In genomic region chr3R:13012990-13013389, dm6 we compare ENCODE assay signal across 5 fruit fly cellular contexts.
TF ChIP-seq lines count a peak whose summit lies in the region.

No protein-coding gene starts in this region.

- TF ChIP-seq CTCF in whole organism, embryonic (GFP tag; optimal IDR thresholded peaks at IDR 0.05; lab: Kevin White, UChicago), result no peak

TF ChIP-seq in whole organism, adult, 20 proteins besides CTCF, POLR2A, EP300 and RAD21:
- TF ChIP-seq pad (GFP tag; optimal IDR thresholded peaks at IDR 0.05; lab: Kevin White, UChicago) (peak; percentile 43), Mnt (GFP tag; optimal IDR thresholded peaks at IDR 0.05; lab: Kevin White, UChicago) (no peak)

TF ChIP-seq in whole organism, embryonic, 481 proteins besides CTCF, POLR2A, EP300 and RAD21 (continues in another document):
- TF ChIP-seq fu2 (GFP tag; optimal IDR thresholded peaks at IDR 0.05; lab: Kevin White, UChicago) (no peak), Blimp-1 (GFP tag; optimal IDR thresholded peaks at IDR 0.05; lab: Kevin White, UChicago) (peak; percentile 48), Sry-δ (GFP tag; optimal IDR thresholded peaks at IDR 0.05; lab: Kevin White, UChicago) (no peak), CG14710 (tag; optimal IDR thresholded peaks at IDR 0.05; lab: Kevin White, UChicago) (no peak), Scr (GFP tag; IDR thresholded peaks at IDR 0.05; lab: Robert Waterston, UW; ENCODE audit: partially characterized antibody) (peak; percentile 22; the same call in 1 of the 2 replicates), chm (GFP tag; IDR thresholded peaks at IDR 0.05; lab: Robert Waterston, UW) (peak; percentile 67), caup (GFP tag; optimal IDR thresholded peaks at IDR 0.05; lab: Kevin White, UChicago; ENCODE audit: severe bottlenecking) (no peak), kni (GFP tag; optimal IDR thresholded peaks at IDR 0.05; lab: Kevin White, UChicago) (peak; percentile 24), D19B (GFP tag; optimal IDR thresholded peaks at IDR 0.05; lab: Kevin White, UChicago) (no peak), CG5180 (GFP tag; optimal IDR thresholded peaks at IDR 0.05; lab: Kevin White, UChicago) (peak; percentile 18), CG4328 (GFP tag; optimal IDR thresholded peaks at IDR 0.05; lab: Kevin White, UChicago) (no peak), tna (GFP tag; IDR thresholded peaks at IDR 0.05; lab: Robert Waterston, UW; ENCODE audit: partially characterized antibody) (peak; percentile 20; the same call in 1 of the 2 replicates), sens (GFP tag; lab: Kevin White, UChicago) (peak; percentile 46), CG32767 (GFP tag; IDR thresholded peaks at IDR 0.05; lab: Robert Waterston, UW) (peak; percentile 58; the same call in 1 of the 2 replicates), CG8290 (GFP tag; optimal IDR thresholded peaks at IDR 0.05; lab: Kevin White, UChicago) (no peak), CG8290 (tag; optimal IDR thresholded peaks at IDR 0.05; lab: Kevin White, UChicago) (peak in 1 of 2 experiments; percentile 3), grau (tag; optimal IDR thresholded peaks at IDR 0.05; lab: Kevin White, UChicago) (no peak), cg (GFP tag; optimal IDR thresholded peaks at IDR 0.05; lab: Kevin White, UChicago) (peak; percentile 90), lilli (GFP tag; optimal IDR thresholded peaks at IDR 0.05; lab: Kevin White, UChicago) (no peak), CG5953 (GFP tag; IDR thresholded peaks at IDR 0.05; lab: Robert Waterston, UW) (no peak), CG6854 (GFP tag; optimal IDR thresholded peaks at IDR 0.05; lab: Kevin White, UChicago) (no peak)

TF ChIP-seq in whole organism, prepupa, 60 proteins besides CTCF, POLR2A, EP300 and RAD21:
- peak; percentile 59 for TF ChIP-seq CG6163 (GFP tag; IDR thresholded peaks at IDR 0.05; lab: Robert Waterston, UW)
- no peak for TF ChIP-seq ss (GFP tag; optimal IDR thresholded peaks at IDR 0.05; lab: Kevin White, UChicago)

TF ChIP-seq in whole organism, pupa, 21 proteins besides CTCF, POLR2A, EP300 and RAD21:
- TF ChIP-seq D1 (tag; optimal IDR thresholded peaks at IDR 0.05; lab: Kevin White, UChicago) (no peak), Ets98B (GFP tag; IDR thresholded peaks at IDR 0.05; lab: Robert Waterston, UW) (no peak), CG8301 (tag; optimal IDR thresholded peaks at IDR 0.05; lab: Kevin White, UChicago) (no peak), rn (GFP tag; IDR thresholded peaks at IDR 0.05; lab: Robert Waterston, UW) (no peak), CG32121 (GFP tag; IDR thresholded peaks at IDR 0.05; lab: Robert Waterston, UW) (0 out of 2 replicates have a peak, but pooled peaks have one; percentile 14), CG17806 (tag; optimal IDR thresholded peaks at IDR 0.05; lab: Kevin White, UChicago) (no peak), CG4496 (GFP tag; IDR thresholded peaks at IDR 0.05; lab: Robert Waterston, UW) (0 out of 3 replicates have a peak, but pooled peaks have one; percentile 16), CG12605 (GFP tag; IDR thresholded peaks at IDR 0.05; lab: Robert Waterston, UW) (peak; percentile 18; the same call in 1 of the 2 replicates), CG9948 (tag; optimal IDR thresholded peaks at IDR 0.05; lab: Kevin White, UChicago) (no peak), CG8159 (tag; optimal IDR thresholded peaks at IDR 0.05; lab: Kevin White, UChicago) (no peak), CG10348 (GFP tag; IDR thresholded peaks at IDR 0.05; lab: Robert Waterston, UW) (no peak), gl (tag; optimal IDR thresholded peaks at IDR 0.05; lab: Kevin White, UChicago) (no peak), Pif1A (GFP tag; optimal IDR thresholded peaks at IDR 0.05; lab: Kevin White, UChicago) (no peak), EcR (GFP tag; optimal IDR thresholded peaks at IDR 0.05; lab: Kevin White, UChicago) (no peak), CG34367 (tag; optimal IDR thresholded peaks at IDR 0.05; lab: Kevin White, UChicago) (no peak), Snoo (tag; optimal IDR thresholded peaks at IDR 0.05; lab: Kevin White, UChicago) (no peak), fd96Ca (GFP tag; IDR thresholded peaks at IDR 0.05; lab: Robert Waterston, UW) (peak; percentile 32; the same call in 1 of the 3 replicates), CG13204 (GFP tag; optimal IDR thresholded peaks at IDR 0.05; lab: Kevin White, UChicago) (peak; percentile 70), CG14655 (GFP tag; optimal IDR thresholded peaks at IDR 0.05; lab: Kevin White, UChicago) (no peak), CG15710 (tag; optimal IDR thresholded peaks at IDR 0.05; lab: Kevin White, UChicago) (no peak), Pif1B (GFP tag; optimal IDR thresholded peaks at IDR 0.05; lab: Kevin White, UChicago) (no peak)
TF ChIP-seq in whole organism, pupa: peak in this region for 5.

TF ChIP-seq in whole organism, wandering third instar larva, 38 proteins besides CTCF, POLR2A, EP300 and RAD21:
- TF ChIP-seq psq (GFP tag; optimal IDR thresholded peaks at IDR 0.05; lab: Kevin White, UChicago), result peak; percentile 34
- no peak for TF ChIP-seq usp (GFP tag; optimal IDR thresholded peaks at IDR 0.05; lab: Kevin White, UChicago)
- peak; percentile 21 for TF ChIP-seq Hr83 (GFP tag; optimal IDR thresholded peaks at IDR 0.05; lab: Kevin White, UChicago; ENCODE audit: poor library complexity, severe bottlenecking)
- TF ChIP-seq dl (GFP tag; optimal IDR thresholded peaks at IDR 0.05; lab: Kevin White, UChicago; ENCODE audit: insufficient read depth in 1 of 2, partially characterized antibody in 2 of 2), result peak in 1 of 2 experiments; percentile 7
- TF ChIP-seq pan (optimal IDR thresholded peaks at IDR 0.05; lab: Kevin White, UChicago), result no peak
- TF ChIP-seq dmrt93B (GFP tag; optimal IDR thresholded peaks at IDR 0.05; lab: Kevin White, UChicago), result no peak
- no peak for TF ChIP-seq sage (GFP tag; optimal IDR thresholded peaks at IDR 0.05; lab: Kevin White, UChicago)
- TF ChIP-seq Dif (GFP tag; optimal IDR thresholded peaks at IDR 0.05; lab: Kevin White, UChicago; ENCODE audit: partially characterized antibody), result no peak
- TF ChIP-seq N (GFP tag; optimal IDR thresholded peaks at IDR 0.05; lab: Kevin White, UChicago), result no peak
